Worm (Caenorhabditis elegans): ENCODE data around the gene nhr-131.

The nhr-131 gene

DNA sequence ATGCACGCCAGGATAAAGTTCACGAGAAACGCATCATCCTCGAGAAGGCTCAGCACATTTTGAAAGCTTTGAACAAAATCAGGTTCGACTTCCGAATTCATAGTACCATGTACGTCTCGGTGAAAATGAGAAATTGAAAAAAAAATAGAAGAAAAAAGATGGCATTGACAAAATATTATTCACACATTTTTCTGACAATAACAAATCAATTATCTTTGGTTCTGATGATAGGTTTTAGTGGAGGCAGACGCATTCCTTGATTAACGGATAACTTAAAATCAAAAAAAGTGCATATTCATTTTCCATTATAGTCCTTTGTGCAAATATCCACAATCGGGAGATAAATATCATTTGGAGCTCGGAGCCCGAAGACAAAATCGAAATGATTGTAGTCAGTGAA lies 27.3 kb downstream of the nhr-131 start, which contains the start of gene srw-107:
srw-107 (minus strand) TSS at position 101 of the 400 bp plus-strand sequence.
- TF ChIP-seq unc-62 (GFP tag; optimal IDR thresholded peaks at IDR 0.05): no peak

- no peak for TF ChIP-seq unc-62 (GFP tag; optimal IDR thresholded peaks at IDR 0.05)
These were observed 29.9 kb downstream of the nhr-131 start, which contains the start of gene lipl-3 for ce11 chrV:524058-524457. Gene lipl-3, minus strand, starts transcription at chrV:524218.

DNA sequence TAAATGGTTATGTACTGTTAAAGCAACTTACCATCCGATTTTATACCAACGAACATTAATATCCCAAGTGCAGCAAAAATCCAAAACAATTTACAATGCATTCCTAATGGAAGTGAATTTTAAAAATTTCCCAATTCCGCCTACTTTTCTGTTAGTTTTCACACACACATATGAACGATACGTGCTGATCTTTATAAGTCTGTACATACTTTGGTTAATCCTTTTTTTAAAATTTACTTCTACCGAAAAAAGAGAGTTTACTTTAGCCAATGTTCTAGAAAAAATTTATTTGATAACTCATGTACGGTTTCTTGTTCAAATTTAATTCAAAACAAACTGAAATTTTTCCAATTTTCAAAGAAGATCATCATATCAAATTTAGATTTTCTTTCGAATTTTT lies 30.9 kb downstream of the nhr-131 start, which contains the start of gene R11G11.16:
R11G11.16 (minus strand) TSS at position 101 of the 400 bp plus-strand sequence.
- no peak for TF ChIP-seq unc-62 (GFP tag; optimal IDR thresholded peaks at IDR 0.05)

- no peak for TF ChIP-seq unc-62 (GFP tag; optimal IDR thresholded peaks at IDR 0.05)
These were observed 33.4 kb downstream of the nhr-131 start, which contains the start of gene srw-108 for ce11 chrV:527602-528001. Gene srw-108, plus strand, starts transcription at chrV:527902.

- TF ChIP-seq unc-62 (GFP tag; optimal IDR thresholded peaks at IDR 0.05): no peak
These were observed 37.9 kb downstream of the nhr-131 start, which contains the start of gene nhr-58 for ce11 chrV:532046-532445. Gene nhr-58, plus strand, starts transcription at chrV:532259.

ce11 chrV:534176-534575 lies 40.0 kb downstream of the nhr-131 start, which contains the start of gene nhr-132:
Gene nhr-132, plus strand, starts transcription at chrV:534446.
- no peak for TF ChIP-seq unc-62 (GFP tag; optimal IDR thresholded peaks at IDR 0.05)

ce11 chrV:536571-536970 lies 42.4 kb downstream of the nhr-131 start, which contains the start of gene C14C6.5:
Gene C14C6.5, plus strand, starts transcription at chrV:536628.
- TF ChIP-seq unc-62 (GFP tag; optimal IDR thresholded peaks at IDR 0.05): no peak

- no peak for TF ChIP-seq unc-62 (GFP tag; optimal IDR thresholded peaks at IDR 0.05)
These were observed 44.9 kb downstream of the nhr-131 start, which contains the start of gene nhr-155 for ce11 chrV:539040-539510. Gene nhr-155, plus strand, starts transcription at chrV:539460.

ce11 chrV:541470-541869 lies 47.3 kb downstream of the nhr-131 start:
- TF ChIP-seq unc-62 (GFP tag; optimal IDR thresholded peaks at IDR 0.05): no peak

ce11 chrV:543169-543568 lies 49.0 kb downstream of the nhr-131 start, which contains the start of gene C14C6.3:
Gene C14C6.3, plus strand, starts transcription at chrV:543469.
- TF ChIP-seq unc-62 (GFP tag; optimal IDR thresholded peaks at IDR 0.05): no peak

Measured in whole organism, dauer.